Worm (Caenorhabditis elegans) whole organism, mixed stage, embryonic: Measurements from ENCODE around the gene glt-6.

ENCODE experiments used
- M03D4.4 ChIP-seq: sonication (generic microtip); optimal IDR thresholded peaks from 2 replicates; lab custom pipeline; 2017; ENCODE audit warnings: mild to moderate bottlenecking, missing genetic modification characterization, missing compliant biosample characterization
- bed-3 ChIP-seq: fragments of 200-800 bp; sonication (Bioruptor generic); optimal IDR thresholded peaks from 3 replicates; lab custom pipeline; 2018; ENCODE audit warnings: mild to moderate bottlenecking, missing genetic modification characterization, moderate library complexity, missing compliant biosample characterization
- ceh-39 ChIP-seq: fragments of 150-350 bp; optimal IDR thresholded peaks from 2 replicates; lab custom pipeline; 2014; ENCODE audit warnings: missing biosample characterization, missing genetic modification characterization
- ceh-43 ChIP-seq: fragments of 200-800 bp; sonication (Bioruptor generic); optimal IDR thresholded peaks from 2 replicates; lab custom pipeline; 2018; ENCODE audit warnings: mild to moderate bottlenecking, missing genetic modification characterization, moderate library complexity, missing compliant biosample characterization
- ceh-83 ChIP-seq: fragments of 200-800 bp; sonication (Bioruptor generic); optimal IDR thresholded peaks from 2 replicates; lab custom pipeline; 2018; ENCODE audit warnings: mild to moderate bottlenecking, missing genetic modification characterization, missing compliant biosample characterization
- ces-1 ChIP-seq: fragments of 150-350 bp; optimal IDR thresholded peaks from 2 replicates; lab custom pipeline; 2014; ENCODE audit warnings: missing biosample characterization, missing genetic modification reagents, missing genetic modification characterization
- cnd-1 ChIP-seq: fragments of 200-800 bp; sonication (Bioruptor generic); optimal IDR thresholded peaks from 2 replicates; lab custom pipeline; 2018; ENCODE audit warnings: mild to moderate bottlenecking, missing genetic modification characterization, missing compliant biosample characterization
- drap-1 ChIP-seq: fragments of 200-800 bp; sonication (Bioruptor generic); optimal IDR thresholded peaks from 3 replicates; lab custom pipeline; 2018; ENCODE audit warnings: mild to moderate bottlenecking, missing genetic modification characterization, missing compliant biosample characterization
- elt-1 ChIP-seq: sonication (generic microtip); optimal IDR thresholded peaks from 2 replicates; lab custom pipeline; 2017; ENCODE audit warnings: missing genetic modification characterization, mild to moderate bottlenecking, missing compliant biosample characterization, antibody characterized with exemption, moderate library complexity, borderline replicate concordance; ENCODE audit not compliant: insufficient read depth
- elt-3 ChIP-seq: fragments of 150-350 bp; optimal IDR thresholded peaks from 2 replicates; lab custom pipeline; 2014; ENCODE audit warnings: missing biosample characterization, missing genetic modification characterization
- flh-1 ChIP-seq: fragments of 200-800 bp; sonication (Bioruptor generic); optimal IDR thresholded peaks from 2 replicates; lab custom pipeline; 2018; ENCODE audit warnings: mild to moderate bottlenecking, missing genetic modification characterization, moderate library complexity, missing compliant biosample characterization
- ham-2 ChIP-seq: fragments of 200-800 bp; sonication (Bioruptor generic); optimal IDR thresholded peaks from 2 replicates; lab custom pipeline; 2018; ENCODE audit warnings: mild to moderate bottlenecking, missing genetic modification characterization, missing compliant biosample characterization
- hlh-1 ChIP-seq: fragments of 150-350 bp; optimal IDR thresholded peaks from 2 replicates; lab custom pipeline; 2014; ENCODE audit warnings: missing biosample characterization, missing genetic modification reagents, missing genetic modification characterization
- lin-13 ChIP-seq: fragments of 150-350 bp; optimal IDR thresholded peaks from 2 replicates; lab custom pipeline; 2014; ENCODE audit warnings: missing biosample characterization, missing genetic modification characterization
- lin-32 ChIP-seq: fragments of 200-800 bp; sonication (Bioruptor generic); optimal IDR thresholded peaks from 2 replicates; lab custom pipeline; 2018; ENCODE audit warnings: mild to moderate bottlenecking, missing genetic modification characterization, missing compliant biosample characterization
- lsy-2 ChIP-seq: fragments of 150-350 bp; optimal IDR thresholded peaks from 2 replicates; lab custom pipeline; 2014; ENCODE audit warnings: missing biosample characterization, missing genetic modification characterization
- mab-5 ChIP-seq: fragments of 150-350 bp; optimal IDR thresholded peaks from 2 replicates; lab custom pipeline; 2014; ENCODE audit warnings: missing biosample characterization, missing genetic modification characterization
- mep-1 ChIP-seq: fragments of 150-350 bp; optimal IDR thresholded peaks from 2 replicates; lab custom pipeline; 2017; ENCODE audit warnings: missing biosample characterization, missing genetic modification reagents, missing genetic modification characterization, inconsistent platforms
- mls-2 ChIP-seq: sonication (generic microtip); optimal IDR thresholded peaks from 2 replicates; lab custom pipeline; 2016; ENCODE audit warnings: mild to moderate bottlenecking, missing genetic modification characterization, moderate library complexity, missing compliant biosample characterization
- nhr-12 ChIP-seq: fragments of 150-350 bp; optimal IDR thresholded peaks from 2 replicates; lab custom pipeline; 2014; ENCODE audit warnings: missing biosample characterization, missing genetic modification characterization
- nhr-2 ChIP-seq: fragments of 150-350 bp; optimal IDR thresholded peaks from 2 replicates; lab custom pipeline; 2014; ENCODE audit warnings: missing biosample characterization, missing genetic modification characterization
- nhr-237 ChIP-seq: fragments of 150-350 bp; optimal IDR thresholded peaks from 2 replicates; lab custom pipeline; 2014; ENCODE audit warnings: missing biosample characterization, missing genetic modification characterization
- nhr-28 ChIP-seq: fragments of 150-350 bp; optimal IDR thresholded peaks from 2 replicates; lab custom pipeline; 2014; ENCODE audit warnings: missing biosample characterization, missing genetic modification characterization
- nhr-76 ChIP-seq: sonication (generic microtip); optimal IDR thresholded peaks from 2 replicates; lab custom pipeline; 2017; ENCODE audit warnings: missing biosample characterization, missing genetic modification characterization
- pha-4 ChIP-seq: fragments of 150-350 bp; optimal IDR thresholded peaks from 2 replicates; lab custom pipeline; 2018; ENCODE audit warnings: missing biosample characterization, missing genetic modification reagents, missing genetic modification characterization
- sem-2 ChIP-seq: fragments of 200-800 bp; sonication (Bioruptor generic); optimal IDR thresholded peaks from 2 replicates; lab custom pipeline; 2018; ENCODE audit warnings: mild to moderate bottlenecking, missing genetic modification characterization, missing compliant biosample characterization
- sptf-1 ChIP-seq: sonication (generic microtip); optimal IDR thresholded peaks from 2 replicates; lab custom pipeline; 2017; ENCODE audit warnings: mild to moderate bottlenecking, missing genetic modification characterization, moderate library complexity, missing compliant biosample characterization
- tbx-8 ChIP-seq: fragments of 200-800 bp; sonication (Bioruptor generic); optimal IDR thresholded peaks from 2 replicates; lab custom pipeline; 2018; ENCODE audit warnings: mild to moderate bottlenecking, missing genetic modification characterization, moderate library complexity, missing compliant biosample characterization
- unc-39 ChIP-seq: fragments of 150-350 bp; optimal IDR thresholded peaks from 2 replicates; lab custom pipeline; 2014; ENCODE audit warnings: missing biosample characterization, missing genetic modification characterization
- unc-62 ChIP-seq: fragments of 150-350 bp; optimal IDR thresholded peaks from 2 replicates; lab custom pipeline; 2014; ENCODE audit warnings: missing biosample characterization, missing genetic modification reagents, missing genetic modification characterization
- zip-8 ChIP-seq: fragments of 150-350 bp; optimal IDR thresholded peaks from 2 replicates; lab custom pipeline; 2014; ENCODE audit warnings: missing biosample characterization, missing genetic modification characterization
- ztf-11 ChIP-seq: fragments of 150-350 bp; optimal IDR thresholded peaks from 2 replicates; lab custom pipeline; 2014; ENCODE audit warnings: missing biosample characterization, missing genetic modification characterization

glt-6 gene

DNA sequence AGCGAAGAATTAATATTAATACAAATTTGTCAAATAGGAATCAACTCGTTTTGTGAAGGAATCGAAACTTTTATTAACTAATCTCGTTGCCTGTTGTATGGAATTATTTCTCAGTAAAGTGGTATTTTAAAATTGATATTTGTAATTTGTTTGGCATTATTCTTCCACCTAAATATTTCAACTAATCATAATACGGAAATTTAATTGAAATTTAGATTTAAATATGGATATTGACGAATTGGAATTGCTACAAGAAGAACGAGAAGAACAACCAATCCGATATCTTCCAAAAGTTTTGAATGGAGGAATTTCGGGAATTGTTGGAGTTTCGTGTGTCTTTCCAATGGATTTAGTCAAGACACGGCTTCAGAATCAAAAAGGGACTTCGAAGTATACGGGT, 28.6 kb upstream of the glt-6 start, which contains the start of gene slc-25A18.2:
Gene slc-25A18.2, plus strand, starts transcription at position 216 of the 400 bp plus-strand sequence.
- TF ChIP-seq zip-8 (tag; lab: Kevin White, UChicago) (no peak), lsy-2 (tag; lab: Kevin White, UChicago) (no peak), ham-2 (GFP tag; lab: Kevin White, UChicago) (no peak), nhr-237 (tag; lab: Kevin White, UChicago) (no peak)
- TF ChIP-seq, all 35 proteins: peak for 0

DNA sequence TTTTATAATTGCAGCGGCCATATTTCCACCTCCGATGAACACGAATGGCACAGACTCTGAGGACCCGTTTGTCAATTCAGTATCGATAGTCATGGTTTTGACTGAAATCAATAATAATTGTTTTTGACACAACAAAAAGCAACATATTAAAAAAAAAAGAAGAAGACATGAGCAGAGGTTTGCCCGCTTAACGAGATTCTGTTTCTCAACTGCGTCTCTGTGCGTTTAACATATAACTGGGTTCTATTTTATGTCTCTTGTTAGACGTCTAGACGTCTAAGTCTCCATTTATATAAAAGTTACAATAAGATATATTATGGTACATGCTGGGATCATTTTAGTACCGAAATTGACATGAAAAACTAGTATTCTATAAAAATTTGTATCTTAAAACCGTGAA, 26.2 kb upstream of the glt-6 start, which contains the start of gene pycr-4:
Gene pycr-4, minus strand, starts transcription at position 101 of the 400 bp plus-strand sequence.
- TF ChIP-seq unc-62 (GFP tag; lab: Kevin White, UChicago): no peak

DNA sequence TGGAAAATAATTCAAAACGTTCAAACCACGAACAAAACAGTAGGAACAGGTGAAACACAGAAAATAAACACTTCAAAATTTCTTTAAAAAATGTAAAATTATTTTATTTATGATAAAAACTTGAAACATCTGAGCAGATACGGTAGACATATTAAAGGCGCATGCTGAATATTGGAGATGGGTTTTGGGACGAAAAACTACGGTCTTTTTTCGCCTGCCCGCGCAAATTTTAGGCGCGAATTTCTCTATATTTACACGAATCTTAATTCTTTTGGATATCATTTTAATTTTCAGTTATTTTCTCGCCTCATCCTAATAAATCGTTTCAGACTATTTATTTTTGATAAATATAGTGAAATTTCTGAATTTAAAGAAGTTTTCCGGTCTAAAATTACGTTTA, 25.7 kb upstream of the glt-6 start:
- TF ChIP-seq unc-39 (tag; lab: Kevin White, UChicago) (no peak), bed-3 (GFP tag; lab: Kevin White, UChicago) (no peak), nhr-2 (tag; lab: Kevin White, UChicago) (no peak), nhr-76 (tag; lab: Kevin White, UChicago) (no peak), elt-1 (tag; lab: Kevin White, UChicago) (no peak), mep-1 (no peak), nhr-28 (tag; lab: Kevin White, UChicago) (no peak)

DNA sequence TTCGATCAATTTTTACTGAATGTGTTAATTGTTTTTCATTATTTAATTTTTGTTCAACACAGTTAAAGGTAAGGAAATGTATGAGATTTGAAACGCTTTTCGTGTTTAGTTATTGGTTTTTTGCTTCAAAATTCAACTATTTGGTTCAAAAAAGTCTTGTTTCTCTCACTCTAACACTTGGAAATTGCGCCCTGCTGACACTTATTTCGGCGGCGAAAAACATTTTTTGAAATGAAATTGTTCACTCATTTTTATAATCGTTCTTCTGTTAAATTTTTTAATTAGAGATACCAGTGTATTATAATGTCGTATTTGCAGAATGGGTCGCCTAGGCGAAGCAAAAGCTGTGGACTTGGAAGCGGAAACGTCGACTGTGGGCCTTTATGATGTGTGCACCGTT, 25.3 kb upstream of the glt-6 start, which contains the start of gene rod-1:
Gene rod-1, plus strand, starts transcription at position 319 of the 400 bp plus-strand sequence.
- TF ChIP-seq elt-1 (tag; lab: Kevin White, UChicago) (no peak), ztf-11 (tag; lab: Kevin White, UChicago) (no peak), mep-1 (no peak), zip-8 (tag; lab: Kevin White, UChicago) (no peak), ham-2 (GFP tag; lab: Kevin White, UChicago) (no peak), tbx-8 (GFP tag; lab: Kevin White, UChicago) (no peak), drap-1 (no peak), elt-3 (tag; lab: Kevin White, UChicago) (no peak), lsy-2 (tag; lab: Kevin White, UChicago) (no peak), hlh-1 (tag; lab: Kevin White, UChicago) (no peak), mab-5 (tag; lab: Kevin White, UChicago) (no peak), sem-2 (GFP tag; lab: Kevin White, UChicago) (no peak), ceh-83 (GFP tag; lab: Kevin White, UChicago) (no peak), flh-1 (GFP tag; lab: Kevin White, UChicago) (no peak), lin-13 (tag; lab: Kevin White, UChicago) (no peak), cnd-1 (tag; lab: Kevin White, UChicago) (no peak), pha-4 (tag; lab: Kevin White, UChicago) (no peak), nhr-2 (tag; lab: Kevin White, UChicago) (no peak)

DNA sequence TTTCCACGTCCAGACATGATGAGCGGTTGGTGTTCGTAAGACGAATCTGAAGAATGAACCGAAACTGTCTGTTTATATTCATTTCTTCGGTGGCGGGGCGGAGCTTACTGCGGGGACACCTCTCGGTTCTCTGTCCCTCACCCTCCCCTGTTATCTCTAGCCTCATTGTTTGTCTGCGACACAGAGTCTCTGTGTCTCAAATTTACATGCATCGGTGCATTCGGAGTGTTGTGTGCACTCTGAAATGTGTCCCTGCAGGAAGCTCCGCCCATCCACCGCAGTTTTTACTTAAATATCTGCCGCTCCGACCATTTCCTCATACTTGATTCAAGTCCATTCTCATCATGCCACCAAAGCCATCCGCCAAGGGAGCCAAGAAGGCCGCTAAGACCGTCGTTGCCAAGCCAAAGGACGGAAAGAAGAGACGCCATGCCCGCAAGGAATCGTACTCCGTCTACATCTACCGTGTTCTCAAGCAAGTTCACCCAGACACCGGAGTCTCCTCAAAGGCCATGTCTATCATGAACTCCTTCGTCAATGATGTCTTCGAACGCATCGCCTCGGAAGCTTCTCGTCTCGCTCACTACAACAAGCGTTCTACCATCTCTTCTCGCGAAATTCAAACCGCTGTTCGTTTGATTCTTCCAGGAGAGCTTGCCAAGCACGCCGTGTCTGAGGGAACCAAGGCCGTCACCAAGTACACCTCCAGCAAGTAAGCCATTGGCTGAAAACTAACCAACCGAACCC, 17.0 kb upstream of the glt-6 start, which contains the start of the genes his-61 and his-62:
Gene his-61, minus strand, starts transcription at position 17 of the 747 bp plus-strand sequence.
Gene his-62, plus strand, starts transcription at position 345 of the 747 bp plus-strand sequence.
- peak; percentile 50 for TF ChIP-seq sem-2 (GFP tag; lab: Kevin White, UChicago)
- peak; percentile 76 for TF ChIP-seq ceh-39
- peak; percentile 55 for TF ChIP-seq mep-1
- TF ChIP-seq unc-39 (tag; lab: Kevin White, UChicago): peak; percentile 99
- TF ChIP-seq nhr-12 (tag; lab: Kevin White, UChicago): peak; percentile 56
- peak; percentile 75 for TF ChIP-seq sptf-1 (tag; lab: Kevin White, UChicago)
- TF ChIP-seq ztf-11 (tag; lab: Kevin White, UChicago): peak; percentile 86
- TF ChIP-seq pha-4 (tag; lab: Kevin White, UChicago): peak; percentile 88
- TF ChIP-seq ces-1 (GFP tag; lab: Kevin White, UChicago): peak; percentile 56
- TF ChIP-seq lin-13 (tag; lab: Kevin White, UChicago): peak; percentile 93
- TF ChIP-seq drap-1: peak; percentile 53
- peak; percentile 69 for TF ChIP-seq lsy-2 (tag; lab: Kevin White, UChicago)
- peak; percentile 88 for TF ChIP-seq cnd-1 (tag; lab: Kevin White, UChicago)
- peak; percentile 4 for TF ChIP-seq ham-2 (GFP tag; lab: Kevin White, UChicago)
- TF ChIP-seq mab-5 (tag; lab: Kevin White, UChicago): no peak
- no peak for TF ChIP-seq lin-32
- no peak for TF ChIP-seq ceh-83 (GFP tag; lab: Kevin White, UChicago)
- peak; percentile 86 for TF ChIP-seq M03D4.4 (tag; lab: Kevin White, UChicago)
- TF ChIP-seq nhr-237 (tag; lab: Kevin White, UChicago): no peak
- peak; percentile 86 for TF ChIP-seq mls-2 (tag; lab: Kevin White, UChicago)
- TF ChIP-seq ceh-43 (GFP tag; lab: Kevin White, UChicago): no peak
- peak; percentile 14 for TF ChIP-seq hlh-1 (tag; lab: Kevin White, UChicago)
- peak; percentile 41 for TF ChIP-seq nhr-2 (tag; lab: Kevin White, UChicago)
- TF ChIP-seq, all 35 proteins: peak for 18
